Worm (Caenorhabditis elegans): ENCODE data around the gene nspe-4.

DNA sequence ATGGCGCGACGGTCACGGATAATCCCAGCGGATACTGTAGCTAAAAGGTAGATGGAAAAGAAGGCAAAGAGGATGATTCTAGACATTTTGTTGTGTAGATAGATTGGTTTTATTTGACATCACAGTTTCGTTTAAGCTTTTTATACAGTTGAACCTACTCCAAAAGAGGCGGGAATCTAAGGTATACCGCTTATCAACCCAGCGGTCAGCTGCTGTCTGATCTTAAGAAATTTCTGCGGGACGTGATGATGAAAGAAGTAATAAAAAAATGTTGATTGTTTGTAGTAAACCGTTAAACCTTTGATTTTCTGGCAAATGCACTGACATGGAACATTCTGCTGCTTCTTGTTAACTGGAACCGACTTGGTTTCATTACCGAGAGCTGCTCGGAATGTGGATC lies 3.8 kb downstream of the nspe-4 start, which contains the start of gene nspe-6:
- TF ChIP-seq spr-1 (tag; optimal IDR thresholded peaks at IDR 0.05) (no peak), lin-1 (GFP tag; IDR thresholded peaks at IDR 0.05) (no peak), ama-1 (optimal IDR thresholded peaks at IDR 0.05) (no peak), nhr-42 (GFP tag; IDR thresholded peaks at IDR 0.05) (no peak), php-3 (GFP tag; IDR thresholded peaks at IDR 0.05) (no peak), R02D3.7 (tag; optimal IDR thresholded peaks at IDR 0.05) (no peak), dpl-1 (GFP tag; optimal IDR thresholded peaks at IDR 0.05) (no peak), zag-1 (tag; optimal IDR thresholded peaks at IDR 0.05) (no peak), snpc-4 (tag; optimal IDR thresholded peaks at IDR 0.05) (no peak), Y48G9A.11 (GFP tag; IDR thresholded peaks at IDR 0.05) (no peak), lin-15B (tag; optimal IDR thresholded peaks at IDR 0.05) (no peak), fkh-10 (GFP tag; optimal IDR thresholded peaks at IDR 0.05) (no peak), pha-4 (GFP tag; IDR thresholded peaks at IDR 0.05) (no peak), pha-4 (tag; optimal IDR thresholded peaks at IDR 0.05) (no peak), tra-1 (GFP tag; IDR thresholded peaks at IDR 0.05) (no peak)

All from whole organism, L4 larva.